Worm (Caenorhabditis elegans) whole organism, L2 larva: Measurements from ENCODE around the gene F18E3.13.

ENCODE experiments used
- C34F6.9 ChIP-seq: fragments of 150-350 bp; optimal IDR thresholded peaks from 2 replicates; lab custom pipeline; 2014; ENCODE audit warnings: missing biosample characterization, missing genetic modification characterization
- F13H6.1 ChIP-seq: sonication (generic microtip); optimal IDR thresholded peaks from 2 replicates; lab custom pipeline; 2016; ENCODE audit warnings: missing genetic modification characterization, missing compliant biosample characterization
- R02D3.7 ChIP-seq: fragments of 150-350 bp; optimal IDR thresholded peaks from 2 replicates; lab custom pipeline; 2014; ENCODE audit warnings: missing biosample characterization, missing genetic modification characterization
- Y55F3AM.14 ChIP-seq: fragments of 200-800 bp; sonication (Bioruptor generic); optimal IDR thresholded peaks from 2 replicates; lab custom pipeline; 2018; ENCODE audit warnings: mild to moderate bottlenecking, missing genetic modification characterization, missing compliant biosample characterization
- ZK546.5 ChIP-seq: sonication (generic microtip); optimal IDR thresholded peaks from 2 replicates; lab custom pipeline; 2017; ENCODE audit warnings: missing biosample characterization, missing genetic modification characterization
- alr-1 ChIP-seq: fragments of 150-350 bp; optimal IDR thresholded peaks from 2 replicates; lab custom pipeline; 2014; ENCODE audit warnings: missing biosample characterization, missing genetic modification characterization
- ama-1 ChIP-seq: fragments of 150-350 bp; optimal IDR thresholded peaks from 2 replicates; lab custom pipeline; 2018; ENCODE audit warnings: inconsistent platforms
- blmp-1 ChIP-seq: sonication (generic microtip); optimal IDR thresholded peaks from 2 replicates; lab custom pipeline; 2017; ENCODE audit warnings: missing genetic modification characterization, mild to moderate bottlenecking, missing compliant biosample characterization, antibody characterized with exemption, moderate library complexity; ENCODE audit not compliant: insufficient read depth
- ceh-82 ChIP-seq: fragments of 150-350 bp; optimal IDR thresholded peaks from 2 replicates; lab custom pipeline; 2014; ENCODE audit warnings: missing biosample characterization, missing genetic modification characterization
- crh-2 ChIP-seq: sonication (generic microtip); optimal IDR thresholded peaks from 2 replicates; lab custom pipeline; 2017; ENCODE audit warnings: missing biosample characterization, missing genetic modification characterization
- dmd-4 ChIP-seq: sonication (generic microtip); optimal IDR thresholded peaks from 2 replicates; lab custom pipeline; 2017; ENCODE audit warnings: missing biosample characterization, missing genetic modification characterization
- egl-27 ChIP-seq: sonication (generic microtip); optimal IDR thresholded peaks from 3 replicates; lab custom pipeline; 2017; ENCODE audit warnings: missing biosample characterization, missing genetic modification reagents, missing genetic modification characterization
- elt-1 ChIP-seq: fragments of 150-350 bp; optimal IDR thresholded peaks from 2 replicates; lab custom pipeline; 2014; ENCODE audit warnings: missing biosample characterization, missing genetic modification characterization
- elt-3 ChIP-seq: sonication (generic microtip); optimal IDR thresholded peaks from 2 replicates; lab custom pipeline; 2017; ENCODE audit warnings: missing biosample characterization, missing genetic modification characterization
- fos-1 ChIP-seq: fragments of 150-350 bp; optimal IDR thresholded peaks from 2 replicates; lab custom pipeline; 2014; ENCODE audit warnings: missing biosample characterization, missing genetic modification characterization
- gmeb-1 ChIP-seq: fragments of 150-350 bp; optimal IDR thresholded peaks from 2 replicates; lab custom pipeline; 2014; ENCODE audit warnings: missing biosample characterization, missing genetic modification characterization
- lin-11 ChIP-seq: fragments of 150-350 bp; sonication (generic microtip); optimal IDR thresholded peaks from 2 replicates; lab custom pipeline; 2014; ENCODE audit warnings: missing biosample characterization, missing genetic modification characterization, inconsistent platforms, mixed read lengths
- lin-13 ChIP-seq: fragments of 150-350 bp; optimal IDR thresholded peaks from 2 replicates; lab custom pipeline; 2014; ENCODE audit warnings: missing biosample characterization, missing genetic modification reagents, missing genetic modification characterization
- lin-39 ChIP-seq: fragments of 150-350 bp; optimal IDR thresholded peaks from 2 replicates; lab custom pipeline; 2014; ENCODE audit warnings: missing biosample characterization, missing genetic modification reagents, missing genetic modification characterization
- lsy-2 ChIP-seq, 2 experiments: fragments of 150-350 bp in 1 of 2; sonication (generic microtip) in 1 of 2; optimal IDR thresholded peaks; 2 replicates each; lab custom pipeline; 2014 to 2017; ENCODE audit warnings: missing biosample characterization in 2 of 2, missing genetic modification characterization in 2 of 2
- mab-5 ChIP-seq: fragments of 150-350 bp; optimal IDR thresholded peaks from 2 replicates; lab custom pipeline; 2014; ENCODE audit warnings: missing biosample characterization, missing genetic modification characterization
- mdl-1 ChIP-seq, 2 experiments: fragments of 150-350 bp in 1 of 2; sonication (generic microtip) in 1 of 2; optimal IDR thresholded peaks; 2 replicates each; lab custom pipeline; 2017; ENCODE audit warnings: missing biosample characterization in 2 of 2, missing genetic modification characterization in 2 of 2
- nhr-10 ChIP-seq: sonication (generic microtip); optimal IDR thresholded peaks from 2 replicates; lab custom pipeline; 2017; ENCODE audit warnings: missing biosample characterization, missing genetic modification characterization
- nhr-11 ChIP-seq: fragments of 150-350 bp; optimal IDR thresholded peaks from 2 replicates; lab custom pipeline; 2014; ENCODE audit warnings: missing biosample characterization, missing genetic modification characterization
- nhr-12 ChIP-seq: fragments of 150-350 bp; optimal IDR thresholded peaks from 2 replicates; lab custom pipeline; 2014; ENCODE audit warnings: missing biosample characterization, missing genetic modification characterization
- nhr-129 ChIP-seq: fragments of 150-350 bp; optimal IDR thresholded peaks from 2 replicates; lab custom pipeline; 2014; ENCODE audit warnings: missing biosample characterization, missing genetic modification characterization
- nhr-21 ChIP-seq: fragments of 150-350 bp; optimal IDR thresholded peaks from 2 replicates; lab custom pipeline; 2014; ENCODE audit warnings: missing biosample characterization, missing genetic modification characterization
- nhr-237 ChIP-seq: fragments of 150-350 bp; optimal IDR thresholded peaks from 2 replicates; lab custom pipeline; 2014; ENCODE audit warnings: missing biosample characterization, missing genetic modification characterization
- nhr-6 ChIP-seq: fragments of 150-350 bp; optimal IDR thresholded peaks from 2 replicates; lab custom pipeline; 2014; ENCODE audit warnings: missing biosample characterization, missing genetic modification characterization
- peb-1 ChIP-seq: fragments of 150-350 bp; optimal IDR thresholded peaks from 2 replicates; lab custom pipeline; 2014; ENCODE audit warnings: missing biosample characterization, missing genetic modification characterization
- sem-4 ChIP-seq: fragments of 150-350 bp; optimal IDR thresholded peaks from 2 replicates; lab custom pipeline; 2014; ENCODE audit warnings: missing biosample characterization, missing genetic modification reagents, missing genetic modification characterization
- skn-1 ChIP-seq: sonication (generic microtip); optimal IDR thresholded peaks from 2 replicates; lab custom pipeline; 2017; ENCODE audit warnings: missing biosample characterization, missing genetic modification characterization
- sma-9 ChIP-seq, 2 experiments: fragments of 150-350 bp in 1 of 2; sonication (generic microtip) in 1 of 2; optimal IDR thresholded peaks; 2 replicates each; lab custom pipeline; 2014 to 2016; ENCODE audit warnings: missing genetic modification characterization in 2 of 2, mild to moderate bottlenecking in 1 of 2, missing biosample characterization in 1 of 2, missing compliant biosample characterization in 1 of 2, missing genetic modification reagents in 1 of 2, moderate library complexity in 1 of 2
- snpc-4 ChIP-seq: fragments of 150-350 bp; optimal IDR thresholded peaks from 2 replicates; lab custom pipeline; 2014; ENCODE audit warnings: missing biosample characterization, missing genetic modification characterization
- unc-39 ChIP-seq: fragments of 150-350 bp; optimal IDR thresholded peaks from 2 replicates; lab custom pipeline; 2014; ENCODE audit warnings: missing biosample characterization, missing genetic modification characterization
- unc-55 ChIP-seq: fragments of 150-350 bp; sonication (generic microtip); optimal IDR thresholded peaks from 3 replicates; lab custom pipeline; 2014; ENCODE audit warnings: missing biosample characterization, missing genetic modification reagents, missing genetic modification characterization
- unc-62 ChIP-seq: fragments of 150-350 bp; optimal IDR thresholded peaks from 2 replicates; lab custom pipeline; 2014; ENCODE audit warnings: missing biosample characterization, missing genetic modification reagents, missing genetic modification characterization
- ztf-1 ChIP-seq: fragments of 200-800 bp; sonication (Bioruptor generic); conservative IDR thresholded peaks from 2 replicates; pipeline ENCODE4 v1.3.6; 2022; ENCODE audit warnings: missing genetic modification characterization, missing compliant biosample characterization
- ztf-11 ChIP-seq: sonication (generic microtip); optimal IDR thresholded peaks from 2 replicates; lab custom pipeline; 2017; ENCODE audit warnings: missing biosample characterization, missing genetic modification characterization
- ztf-4 ChIP-seq: fragments of 150-350 bp; optimal IDR thresholded peaks from 2 replicates; lab custom pipeline; 2014; ENCODE audit warnings: missing biosample characterization, missing genetic modification characterization

Gene F18E3.13

ce11 chrV:7437538-7437937, 21.6 kb downstream of the F18E3.13 start, which contains the start of gene F25E5.9:
TSS of gene F25E5.9 (minus strand) at chrV:7437919.
- no peak for TF ChIP-seq fos-1
- TF ChIP-seq nhr-237 (tag; lab: Kevin White, UChicago) = no peak
- no peak for TF ChIP-seq mab-5 (tag; lab: Kevin White, UChicago)
- peak in 1 of 2 experiments; percentile 43 for TF ChIP-seq mdl-1 (tag; optimal IDR thresholded peaks at IDR 0.05; lab: Kevin White, UChicago)
- TF ChIP-seq gmeb-1 (tag; lab: Kevin White, UChicago) = no peak
- TF ChIP-seq nhr-11 (tag; lab: Kevin White, UChicago) = no peak
- TF ChIP-seq elt-3 (tag; lab: Kevin White, UChicago) = no peak
- no peak for TF ChIP-seq elt-1
- no peak for TF ChIP-seq unc-39 (tag; lab: Kevin White, UChicago)
- TF ChIP-seq C34F6.9 (tag; lab: Kevin White, UChicago) = peak; percentile 65
- no peak for TF ChIP-seq crh-2 (tag; lab: Kevin White, UChicago)
- peak; percentile 51 for TF ChIP-seq ama-1 (lab: Kevin White, UChicago)
- TF ChIP-seq ceh-82 (tag; lab: Kevin White, UChicago) = no peak
- peak; percentile 1 for TF ChIP-seq F13H6.1 (tag; lab: Kevin White, UChicago)
- TF ChIP-seq peb-1 (tag; lab: Kevin White, UChicago) = no peak
- peak; percentile 18 for TF ChIP-seq nhr-129 (tag; lab: Kevin White, UChicago)
- peak in 1 of 2 experiments; percentile 34 for TF ChIP-seq lsy-2 (tag; optimal IDR thresholded peaks at IDR 0.05; lab: Kevin White, UChicago)
- no peak for TF ChIP-seq lin-39 (tag; lab: Kevin White, UChicago)
- TF ChIP-seq skn-1 (tag; lab: Kevin White, UChicago) = no peak
- TF ChIP-seq lin-11 (tag; lab: Kevin White, UChicago) = no peak
- TF ChIP-seq unc-55 (GFP tag; lab: Kevin White, UChicago) = peak; percentile 70
- no peak for TF ChIP-seq blmp-1 (tag; lab: Kevin White, UChicago)
- TF ChIP-seq nhr-10 (tag; lab: Kevin White, UChicago) = no peak
- TF ChIP-seq ztf-1 = no peak
- TF ChIP-seq Y55F3AM.14 (GFP tag; lab: Kevin White, UChicago) = peak; percentile 52
- TF ChIP-seq nhr-6 (tag; lab: Kevin White, UChicago) = no peak
- no peak for TF ChIP-seq lin-13 (GFP tag; lab: Kevin White, UChicago)
- no peak for TF ChIP-seq nhr-21 (tag; lab: Kevin White, UChicago)
- TF ChIP-seq sem-4 (tag; lab: Kevin White, UChicago) = peak; percentile 62
- no peak for TF ChIP-seq ztf-11 (tag; lab: Kevin White, UChicago)
- TF ChIP-seq ztf-4 (tag; lab: Kevin White, UChicago) = no peak
- no peak for TF ChIP-seq R02D3.7 (tag; lab: Kevin White, UChicago)

ce11 chrV:7437985-7438384, 22.0 kb downstream of the F18E3.13 start, which contains the start of gene F25E5.16:
TSS of gene F25E5.16 (plus strand) at chrV:7438285.
- TF ChIP-seq Y55F3AM.14 (GFP tag; lab: Kevin White, UChicago) (no peak), R02D3.7 (tag; lab: Kevin White, UChicago) (no peak), ceh-82 (tag; lab: Kevin White, UChicago) (no peak), nhr-12 (tag; lab: Kevin White, UChicago) (no peak), nhr-10 (tag; lab: Kevin White, UChicago) (no peak), egl-27 (no peak), ztf-4 (tag; lab: Kevin White, UChicago) (no peak), ztf-1 (no peak), ZK546.5 (tag; lab: Kevin White, UChicago) (no peak), sma-9 (GFP tag; optimal IDR thresholded peaks at IDR 0.05; lab: Kevin White, UChicago) (no peak), sma-9 (tag; optimal IDR thresholded peaks at IDR 0.05; lab: Kevin White, UChicago) (no peak), dmd-4 (tag; lab: Kevin White, UChicago) (no peak), F13H6.1 (tag; lab: Kevin White, UChicago) (no peak), elt-1 (no peak)
- TF ChIP-seq, all 48 proteins: peak for 0

DNA sequence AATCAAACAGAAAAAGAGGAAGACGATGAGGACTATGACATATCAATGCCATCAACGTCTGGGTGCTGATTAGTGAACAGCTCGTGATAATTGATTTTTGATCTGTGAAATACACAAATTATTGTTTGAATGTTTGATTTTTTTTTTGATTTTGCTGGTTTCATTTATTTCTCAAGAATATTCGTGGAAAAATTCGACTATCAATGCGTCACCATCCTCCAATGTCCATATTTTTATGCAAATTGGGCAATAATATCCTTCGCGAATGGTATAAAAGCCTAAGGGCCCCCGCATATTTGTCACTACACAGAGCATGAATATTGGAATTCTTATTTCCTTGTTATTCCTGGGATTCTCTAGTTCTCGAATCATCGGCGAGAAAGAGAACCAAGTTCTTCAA, 23.8 kb downstream of the F18E3.13 start, which contains the start of gene try-13:
Gene try-13, plus strand, starts transcription at position 301 of the 400 bp plus-strand sequence.
- TF ChIP-seq snpc-4 = no peak
- no peak for TF ChIP-seq ztf-11 (tag; lab: Kevin White, UChicago)
- TF ChIP-seq nhr-11 (tag; lab: Kevin White, UChicago) = no peak
- no peak for TF ChIP-seq lin-13 (GFP tag; lab: Kevin White, UChicago)
- no peak for TF ChIP-seq ZK546.5 (tag; lab: Kevin White, UChicago)
- no peak for TF ChIP-seq egl-27
- no peak for TF ChIP-seq unc-39 (tag; lab: Kevin White, UChicago)
- TF ChIP-seq mdl-1 (tag; optimal IDR thresholded peaks at IDR 0.05; lab: Kevin White, UChicago) = no peak
- no peak for TF ChIP-seq unc-62
- TF ChIP-seq lin-39 (tag; lab: Kevin White, UChicago) = no peak
- TF ChIP-seq alr-1 (tag; lab: Kevin White, UChicago) = no peak
- TF ChIP-seq nhr-6 (tag; lab: Kevin White, UChicago) = no peak
- no peak for TF ChIP-seq ceh-82 (tag; lab: Kevin White, UChicago)
